Worm (Caenorhabditis elegans): Measurements from ENCODE around the gene F13A7.11.

F13A7.11 gene

ce11 chrV:16367575-16367974 lies 27.5 kb downstream of the F13A7.11 start, which contains the start of gene W08G11.3 (continued):
- TF ChIP-seq zag-1 (tag; optimal IDR thresholded peaks at IDR 0.05) = no peak
- TF ChIP-seq nhr-41 (GFP tag; IDR thresholded peaks at IDR 0.05) = no peak
- TF ChIP-seq ceh-82 (tag; optimal IDR thresholded peaks at IDR 0.05) = no peak
- TF ChIP-seq fkh-10 (GFP tag; optimal IDR thresholded peaks at IDR 0.05) = no peak
- no peak for TF ChIP-seq D1046.2 (GFP tag; IDR thresholded peaks at IDR 0.05)
- TF ChIP-seq egl-27 (tag; optimal IDR thresholded peaks at IDR 0.05) = no peak
- TF ChIP-seq mxl-2 (GFP tag; conservative IDR thresholded peaks at IDR 0.05) = no peak
- TF ChIP-seq madf-5 (GFP tag; IDR thresholded peaks at IDR 0.05) = no peak
- TF ChIP-seq unc-39 (tag; optimal IDR thresholded peaks at IDR 0.05) = no peak
- 0 out of 2 replicates have a peak, but pooled peaks have one; percentile 29 for TF ChIP-seq mdt-29 (GFP tag; IDR thresholded peaks at IDR 0.05)
- TF ChIP-seq daf-12 (tag; optimal IDR thresholded peaks at IDR 0.05) = no peak
- TF ChIP-seq mep-1 (tag; optimal IDR thresholded peaks at IDR 0.05) = no peak
- no peak for TF ChIP-seq F49E8.2 (tag; optimal IDR thresholded peaks at IDR 0.05; ENCODE audit: borderline replicate concordance)
- no peak for TF ChIP-seq spr-3 (GFP tag; optimal IDR thresholded peaks at IDR 0.05)
- no peak for TF ChIP-seq sdz-12 (GFP tag; optimal IDR thresholded peaks at IDR 0.05)
- no peak for TF ChIP-seq egl-43 (GFP tag; IDR thresholded peaks at IDR 0.05)
- TF ChIP-seq nhr-6 (tag; optimal IDR thresholded peaks at IDR 0.05) = no peak
- no peak for TF ChIP-seq nhr-28 (tag; optimal IDR thresholded peaks at IDR 0.05)
- no peak for TF ChIP-seq lin-1 (GFP tag; IDR thresholded peaks at IDR 0.05)
- no peak for TF ChIP-seq hlh-30 (tag; optimal IDR thresholded peaks at IDR 0.05; ENCODE audit: insufficient read depth)
- TF ChIP-seq saeg-2 (GFP tag; IDR thresholded peaks at IDR 0.05) = no peak
- TF ChIP-seq lin-38 (GFP tag; IDR thresholded peaks at IDR 0.05) = 0 out of 2 replicates have a peak, but pooled peaks have one; percentile 9
- no peak for TF ChIP-seq madf-9 (GFP tag; conservative IDR thresholded peaks at IDR 0.05)
- no peak for TF ChIP-seq php-3 (GFP tag; IDR thresholded peaks at IDR 0.05)

DNA sequence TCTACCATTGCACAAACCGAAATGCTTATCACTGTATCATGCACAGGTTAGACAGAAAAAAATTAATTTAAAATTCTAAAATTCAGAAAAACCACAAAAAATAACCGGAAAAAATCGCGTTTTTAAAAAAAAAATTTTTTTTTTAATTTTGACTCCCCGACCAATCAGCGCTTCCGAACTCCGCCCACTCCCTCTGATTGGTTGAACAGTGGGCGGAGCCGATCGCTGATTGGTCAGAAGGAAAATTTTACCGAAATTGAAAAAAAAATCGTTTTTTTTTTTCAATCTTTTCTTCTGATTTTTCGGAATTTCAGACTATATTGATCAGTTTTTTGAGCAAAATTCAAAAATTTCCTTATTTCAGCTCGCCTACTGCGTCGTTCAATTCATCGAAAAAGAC lies 33.8 kb downstream of the F13A7.11 start:
- TF ChIP-seq nhr-76 (tag; optimal IDR thresholded peaks at IDR 0.05) (no peak), lim-7 (GFP tag; IDR thresholded peaks at IDR 0.05) (no peak), dmd-6 (GFP tag; IDR thresholded peaks at IDR 0.05) (no peak), nhr-11 (tag; optimal IDR thresholded peaks at IDR 0.05) (no peak), zip-11 (GFP tag; IDR thresholded peaks at IDR 0.05) (no peak), fkh-10 (GFP tag; optimal IDR thresholded peaks at IDR 0.05) (no peak), ZK337.2 (GFP tag; IDR thresholded peaks at IDR 0.05) (no peak), zag-1 (tag; optimal IDR thresholded peaks at IDR 0.05) (no peak), egl-27 (tag; optimal IDR thresholded peaks at IDR 0.05) (no peak), daf-8 (GFP tag; IDR thresholded peaks at IDR 0.05) (no peak)

- TF ChIP-seq mxl-2 (GFP tag; conservative IDR thresholded peaks at IDR 0.05) (no peak), dpl-1 (GFP tag; optimal IDR thresholded peaks at IDR 0.05) (peak; percentile 3), unc-130 (GFP tag; optimal IDR thresholded peaks at IDR 0.05) (no peak), hlh-30 (tag; optimal IDR thresholded peaks at IDR 0.05; ENCODE audit: insufficient read depth) (peak; percentile 12), mes-2 (tag; optimal IDR thresholded peaks at IDR 0.05; ENCODE audit: poor library complexity, severe bottlenecking) (peak; percentile 30), hif-1 (tag; optimal IDR thresholded peaks at IDR 0.05) (no peak), zfp-3 (GFP tag; conservative IDR thresholded peaks at IDR 0.05) (no peak), lin-38 (GFP tag; IDR thresholded peaks at IDR 0.05) (no peak), zfp-2 (tag; optimal IDR thresholded peaks at IDR 0.05) (no peak), nhr-102 (tag; optimal IDR thresholded peaks at IDR 0.05) (peak; percentile 25), ama-1 (optimal IDR thresholded peaks at IDR 0.05) (no peak), rbr-2 (tag; optimal IDR thresholded peaks at IDR 0.05) (no peak), spr-1 (tag; optimal IDR thresholded peaks at IDR 0.05) (no peak), aha-1 (tag) (no peak), nhr-76 (tag; optimal IDR thresholded peaks at IDR 0.05) (no peak), php-3 (GFP tag; IDR thresholded peaks at IDR 0.05) (peak; percentile 30; the same call in 1 of the 2 replicates), mep-1 (tag; optimal IDR thresholded peaks at IDR 0.05) (peak; percentile 42), Y48G9A.11 (GFP tag; IDR thresholded peaks at IDR 0.05) (no peak), spr-3 (GFP tag; optimal IDR thresholded peaks at IDR 0.05) (no peak), egl-27 (tag; optimal IDR thresholded peaks at IDR 0.05) (no peak), zip-2 (tag; optimal IDR thresholded peaks at IDR 0.05) (no peak), skn-1 (tag; optimal IDR thresholded peaks at IDR 0.05) (no peak), ctbp-1 (GFP tag; IDR thresholded peaks at IDR 0.05) (no peak), nhr-77 (tag; optimal IDR thresholded peaks at IDR 0.05) (no peak), nhr-10 (tag; optimal IDR thresholded peaks at IDR 0.05) (no peak), hmg-1.1 (GFP tag; IDR thresholded peaks at IDR 0.05) (0 out of 2 replicates have a peak, but pooled peaks have one; percentile 15), dmd-6 (GFP tag; IDR thresholded peaks at IDR 0.05) (peak; percentile 61; the same call in 1 of the 2 replicates)
Measured at ce11 chrV:16357253-16357652, 37.9 kb downstream of the F13A7.11 start, which contains the start of gene pptr-1. pptr-1 (plus strand) TSS chrV:16357521.
